Worm (Caenorhabditis elegans): ENCODE measurements around the gene Y62H9A.7.

Gene Y62H9A.7

DNA sequence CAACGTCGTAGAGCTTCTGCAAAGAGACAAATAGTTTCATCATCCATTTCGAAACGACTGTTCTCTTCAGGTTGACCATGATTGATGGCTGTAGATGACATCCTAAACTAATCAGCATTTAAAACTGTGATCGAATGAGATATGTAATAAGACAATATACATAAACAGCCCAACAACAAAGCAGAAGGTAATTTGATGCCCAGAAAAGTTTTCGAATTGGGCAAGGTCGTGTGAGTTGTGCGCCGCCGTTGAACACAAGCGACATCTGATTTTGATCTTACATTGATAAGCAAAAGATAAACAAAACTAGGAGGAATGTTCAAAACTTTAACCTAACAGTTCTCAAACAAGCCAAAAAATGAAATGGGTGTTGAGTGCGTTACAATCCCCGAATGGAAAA, at the start of gene Y62H9A.7:
Gene Y62H9A.7, minus strand, starts transcription at position 101 of the 400 bp plus-strand sequence.
- TF ChIP-seq elt-3 (tag; optimal IDR thresholded peaks at IDR 0.05) (no peak), ham-2 (GFP tag; optimal IDR thresholded peaks at IDR 0.05) (no peak), hlh-1 (tag; optimal IDR thresholded peaks at IDR 0.05) (no peak), blmp-1 (tag; optimal IDR thresholded peaks at IDR 0.05) (no peak), ztf-11 (tag; optimal IDR thresholded peaks at IDR 0.05) (no peak), nhr-237 (tag; optimal IDR thresholded peaks at IDR 0.05) (no peak), sem-2 (GFP tag; optimal IDR thresholded peaks at IDR 0.05) (no peak), nhr-28 (tag; optimal IDR thresholded peaks at IDR 0.05) (no peak)

ce11 chrX:11934933-11935332, 49.5 kb upstream of the Y62H9A.7 start:
- TF ChIP-seq flh-1 (GFP tag; optimal IDR thresholded peaks at IDR 0.05) = no peak
- TF ChIP-seq lin-32 (GFP tag; optimal IDR thresholded peaks at IDR 0.05) = peak; percentile 41
- no peak for TF ChIP-seq mab-5 (tag; optimal IDR thresholded peaks at IDR 0.05)
- no peak for TF ChIP-seq elt-3 (tag; optimal IDR thresholded peaks at IDR 0.05)
- peak; percentile 85 for TF ChIP-seq drap-1 (GFP tag; optimal IDR thresholded peaks at IDR 0.05)
- TF ChIP-seq ztf-11 (tag; optimal IDR thresholded peaks at IDR 0.05) = no peak
- TF ChIP-seq bed-3 (GFP tag; optimal IDR thresholded peaks at IDR 0.05) = peak; percentile 65
- peak; percentile 41 for TF ChIP-seq ceh-43 (GFP tag; optimal IDR thresholded peaks at IDR 0.05)
- no peak for TF ChIP-seq nhr-12 (tag; optimal IDR thresholded peaks at IDR 0.05)
- TF ChIP-seq tbx-8 (GFP tag; optimal IDR thresholded peaks at IDR 0.05) = peak; percentile 28
- peak; percentile 73 for TF ChIP-seq mls-2 (tag; optimal IDR thresholded peaks at IDR 0.05)
- TF ChIP-seq lsy-2 (tag; optimal IDR thresholded peaks at IDR 0.05) = no peak
- TF ChIP-seq sptf-1 (tag; optimal IDR thresholded peaks at IDR 0.05) = peak; percentile 87
- TF ChIP-seq M03D4.4 (tag; optimal IDR thresholded peaks at IDR 0.05) = peak; percentile 80
- TF ChIP-seq cnd-1 (tag; optimal IDR thresholded peaks at IDR 0.05) = peak; percentile 85
- no peak for TF ChIP-seq lin-13 (tag; optimal IDR thresholded peaks at IDR 0.05)
- peak; percentile 62 for TF ChIP-seq ham-2 (GFP tag; optimal IDR thresholded peaks at IDR 0.05)
- TF ChIP-seq ceh-83 (GFP tag; optimal IDR thresholded peaks at IDR 0.05) = peak; percentile 69
- TF ChIP-seq sem-2 (GFP tag; optimal IDR thresholded peaks at IDR 0.05) = peak; percentile 70
- peak; percentile 42 for TF ChIP-seq ces-1 (GFP tag; optimal IDR thresholded peaks at IDR 0.05)
- TF ChIP-seq unc-120 (tag; optimal IDR thresholded peaks at IDR 0.05; ENCODE audit: poor library complexity, severe bottlenecking) = peak; percentile 75
- TF ChIP-seq nhr-237 (tag; optimal IDR thresholded peaks at IDR 0.05) = no peak
- peak; percentile 41 for TF ChIP-seq pha-4 (tag; optimal IDR thresholded peaks at IDR 0.05)
- peak; percentile 16 for TF ChIP-seq mep-1 (tag; optimal IDR thresholded peaks at IDR 0.05)

DNA sequence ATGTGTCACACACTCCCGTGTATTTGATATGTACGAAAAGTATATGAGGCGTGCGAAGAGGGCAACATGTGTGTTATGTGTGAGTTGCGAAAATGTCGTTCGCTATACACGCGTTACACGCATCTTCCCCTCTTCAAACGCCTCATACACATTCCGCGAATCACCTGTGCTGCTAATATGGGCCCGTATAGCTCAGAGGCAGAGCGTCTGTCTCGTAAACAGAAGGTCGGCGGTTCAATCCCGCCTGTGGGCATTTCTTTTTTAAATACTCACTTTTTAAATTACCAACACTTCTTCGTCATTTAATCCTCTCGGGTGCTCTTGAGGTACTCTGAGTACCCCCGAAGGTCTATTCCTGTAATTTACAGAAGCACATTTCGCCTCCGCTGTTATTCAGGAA, 48.1 kb upstream of the Y62H9A.7 start:
- TF ChIP-seq nhr-76 (tag; optimal IDR thresholded peaks at IDR 0.05) (no peak), sptf-1 (tag; optimal IDR thresholded peaks at IDR 0.05) (no peak), mls-2 (tag; optimal IDR thresholded peaks at IDR 0.05) (no peak), mab-5 (tag; optimal IDR thresholded peaks at IDR 0.05) (no peak), blmp-1 (tag; optimal IDR thresholded peaks at IDR 0.05) (no peak), ces-1 (GFP tag; optimal IDR thresholded peaks at IDR 0.05) (no peak), ceh-39 (tag; optimal IDR thresholded peaks at IDR 0.05) (no peak), zip-8 (tag; optimal IDR thresholded peaks at IDR 0.05) (no peak), lsy-2 (tag; optimal IDR thresholded peaks at IDR 0.05) (no peak), flh-1 (GFP tag; optimal IDR thresholded peaks at IDR 0.05) (no peak), lin-13 (tag; optimal IDR thresholded peaks at IDR 0.05) (no peak), lin-32 (GFP tag; optimal IDR thresholded peaks at IDR 0.05) (no peak), ceh-43 (GFP tag; optimal IDR thresholded peaks at IDR 0.05) (no peak), elt-1 (tag; optimal IDR thresholded peaks at IDR 0.05; ENCODE audit: borderline replicate concordance, insufficient read depth) (no peak), drap-1 (GFP tag; optimal IDR thresholded peaks at IDR 0.05) (no peak), unc-39 (tag; optimal IDR thresholded peaks at IDR 0.05) (no peak), sem-2 (GFP tag; optimal IDR thresholded peaks at IDR 0.05) (no peak), ham-2 (GFP tag; optimal IDR thresholded peaks at IDR 0.05) (no peak)

- no peak for TF ChIP-seq ham-2 (GFP tag; optimal IDR thresholded peaks at IDR 0.05)
Measured at ce11 chrX:11931559-11931958, 46.1 kb upstream of the Y62H9A.7 start, which contains the start of gene dot-1.4. TSS of gene dot-1.4 (minus strand) at chrX:11931659.

- no peak for TF ChIP-seq drap-1 (GFP tag; optimal IDR thresholded peaks at IDR 0.05)
- TF ChIP-seq ham-2 (GFP tag; optimal IDR thresholded peaks at IDR 0.05) = no peak
- no peak for TF ChIP-seq lin-13 (tag; optimal IDR thresholded peaks at IDR 0.05)
- no peak for TF ChIP-seq ces-1 (GFP tag; optimal IDR thresholded peaks at IDR 0.05)
- TF ChIP-seq ceh-83 (GFP tag; optimal IDR thresholded peaks at IDR 0.05) = no peak
- TF ChIP-seq unc-120 (tag; optimal IDR thresholded peaks at IDR 0.05; ENCODE audit: poor library complexity, severe bottlenecking) = no peak
- no peak for TF ChIP-seq nhr-28 (tag; optimal IDR thresholded peaks at IDR 0.05)
- TF ChIP-seq mab-5 (tag; optimal IDR thresholded peaks at IDR 0.05) = no peak
- TF ChIP-seq blmp-1 (tag; optimal IDR thresholded peaks at IDR 0.05) = no peak
- no peak for TF ChIP-seq zip-8 (tag; optimal IDR thresholded peaks at IDR 0.05)
- TF ChIP-seq sptf-1 (tag; optimal IDR thresholded peaks at IDR 0.05) = no peak
Measured at ce11 chrX:11927585-11927984, 42.1 kb upstream of the Y62H9A.7 start, which contains the start of gene F55G7.4. TSS of gene F55G7.4 (plus strand) at chrX:11927885.

All from whole organism, mixed stage, embryonic.